Worm (Caenorhabditis elegans) whole organism, mixed stage, embryonic: Measurements from ENCODE around the gene cutl-19.

Experiments
- M03D4.4 ChIP-seq: sonication (generic microtip); optimal IDR thresholded peaks from 2 replicates; lab custom pipeline; 2017; ENCODE audit warnings: mild to moderate bottlenecking, missing genetic modification characterization, missing compliant biosample characterization
- drap-1 ChIP-seq: fragments of 200-800 bp; sonication (Bioruptor generic); optimal IDR thresholded peaks from 3 replicates; lab custom pipeline; 2018; ENCODE audit warnings: mild to moderate bottlenecking, missing genetic modification characterization, missing compliant biosample characterization
- lin-13 ChIP-seq: fragments of 150-350 bp; optimal IDR thresholded peaks from 2 replicates; lab custom pipeline; 2014; ENCODE audit warnings: missing biosample characterization, missing genetic modification characterization
- nhr-12 ChIP-seq: fragments of 150-350 bp; optimal IDR thresholded peaks from 2 replicates; lab custom pipeline; 2014; ENCODE audit warnings: missing biosample characterization, missing genetic modification characterization
- nhr-28 ChIP-seq: fragments of 150-350 bp; optimal IDR thresholded peaks from 2 replicates; lab custom pipeline; 2014; ENCODE audit warnings: missing biosample characterization, missing genetic modification characterization
- pha-4 ChIP-seq: fragments of 150-350 bp; optimal IDR thresholded peaks from 2 replicates; lab custom pipeline; 2018; ENCODE audit warnings: missing biosample characterization, missing genetic modification reagents, missing genetic modification characterization
- tbx-8 ChIP-seq: fragments of 200-800 bp; sonication (Bioruptor generic); optimal IDR thresholded peaks from 2 replicates; lab custom pipeline; 2018; ENCODE audit warnings: mild to moderate bottlenecking, missing genetic modification characterization, moderate library complexity, missing compliant biosample characterization
- unc-39 ChIP-seq: fragments of 150-350 bp; optimal IDR thresholded peaks from 2 replicates; lab custom pipeline; 2014; ENCODE audit warnings: missing biosample characterization, missing genetic modification characterization
- unc-62 ChIP-seq: fragments of 150-350 bp; optimal IDR thresholded peaks from 2 replicates; lab custom pipeline; 2014; ENCODE audit warnings: missing biosample characterization, missing genetic modification reagents, missing genetic modification characterization

- TF ChIP-seq drap-1 (GFP tag; lab: Kevin White, UChicago) (no peak), nhr-28 (tag; lab: Kevin White, UChicago) (no peak), lin-13 (tag; lab: Kevin White, UChicago) (no peak), tbx-8 (no peak), M03D4.4 (tag; lab: Kevin White, UChicago) (no peak), nhr-12 (tag; lab: Kevin White, UChicago) (no peak), unc-62 (GFP tag; lab: Kevin White, UChicago) (no peak), pha-4 (tag; lab: Kevin White, UChicago) (no peak), unc-39 (tag; lab: Kevin White, UChicago) (no peak)
Observed at ce11 chrIII:5199577-5199976, 17.8 kb downstream of the cutl-19 start, which contains the start of gene emb-8.
